Worm (Caenorhabditis elegans) whole organism, L2 larva: ENCODE data around the gene Y105C5B.11.

Experiments used
- R02D3.7 ChIP-seq: fragments of 150-350 bp; optimal IDR thresholded peaks from 2 replicates; lab custom pipeline; 2014; ENCODE audit warnings: missing biosample characterization, missing genetic modification characterization
- aly-2 ChIP-seq: fragments of 150-350 bp; optimal IDR thresholded peaks from 2 replicates; lab custom pipeline; 2014; ENCODE audit warnings: missing biosample characterization, missing genetic modification characterization
- ceh-82 ChIP-seq: fragments of 150-350 bp; optimal IDR thresholded peaks from 2 replicates; lab custom pipeline; 2014; ENCODE audit warnings: missing biosample characterization, missing genetic modification characterization
- elt-1 ChIP-seq: fragments of 150-350 bp; optimal IDR thresholded peaks from 2 replicates; lab custom pipeline; 2014; ENCODE audit warnings: missing biosample characterization, missing genetic modification characterization
- fos-1 ChIP-seq: fragments of 150-350 bp; optimal IDR thresholded peaks from 2 replicates; lab custom pipeline; 2014; ENCODE audit warnings: missing biosample characterization, missing genetic modification characterization
- lin-13 ChIP-seq: fragments of 150-350 bp; optimal IDR thresholded peaks from 2 replicates; lab custom pipeline; 2014; ENCODE audit warnings: missing biosample characterization, missing genetic modification reagents, missing genetic modification characterization
- nhr-10 ChIP-seq: sonication (generic microtip); optimal IDR thresholded peaks from 2 replicates; lab custom pipeline; 2017; ENCODE audit warnings: missing biosample characterization, missing genetic modification characterization
- nhr-11 ChIP-seq: fragments of 150-350 bp; optimal IDR thresholded peaks from 2 replicates; lab custom pipeline; 2014; ENCODE audit warnings: missing biosample characterization, missing genetic modification characterization
- nhr-25 ChIP-seq: fragments of 150-350 bp; sonication (generic microtip); optimal IDR thresholded peaks from 3 replicates; lab custom pipeline; 2014; ENCODE audit warnings: missing biosample characterization, missing genetic modification characterization
- unc-62 ChIP-seq: fragments of 150-350 bp; optimal IDR thresholded peaks from 2 replicates; lab custom pipeline; 2014; ENCODE audit warnings: missing biosample characterization, missing genetic modification reagents, missing genetic modification characterization

DNA sequence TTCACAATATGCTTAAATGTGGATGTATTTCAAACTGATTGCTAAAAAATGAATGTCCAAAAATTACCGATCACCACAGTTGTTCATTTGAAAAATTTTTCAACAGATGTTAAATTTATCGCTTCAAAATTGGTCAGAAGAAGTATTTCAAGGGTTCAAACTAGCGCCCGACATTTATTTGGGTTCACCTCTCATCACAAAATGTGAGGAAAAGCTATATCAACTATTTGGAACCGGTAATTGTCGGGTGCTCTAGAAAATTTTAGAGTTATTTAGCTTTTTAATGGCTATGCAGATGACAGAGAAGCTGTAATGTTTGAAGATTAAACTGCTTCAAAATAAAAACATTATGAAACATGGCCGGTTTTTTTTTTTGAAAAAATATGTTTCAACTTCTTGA is 19.8 kb upstream of the Y105C5B.11 start:
- TF ChIP-seq ceh-82 (tag; lab: Kevin White, UChicago) (no peak), unc-62 (GFP tag; lab: Kevin White, UChicago) (no peak), R02D3.7 (tag; lab: Kevin White, UChicago) (no peak), nhr-25 (no peak), aly-2 (tag; lab: Kevin White, UChicago) (no peak), elt-1 (tag; lab: Kevin White, UChicago) (no peak), nhr-11 (tag; lab: Kevin White, UChicago) (no peak), lin-13 (GFP tag; lab: Kevin White, UChicago) (no peak), fos-1 (tag; lab: Kevin White, UChicago) (no peak), nhr-10 (tag; lab: Kevin White, UChicago) (no peak)
